Worm (Caenorhabditis elegans) whole organism, L4/young adult: ENCODE results near the gene D1054.10.

Experiments used
- W03F9.2 ChIP-seq: fragments of 150-350 bp; optimal IDR thresholded peaks from 2 replicates; lab custom pipeline; 2014; ENCODE audit warnings: missing biosample characterization, missing genetic modification characterization
- dao-5 ChIP-seq: sonication (generic microtip); optimal IDR thresholded peaks from 2 replicates; lab custom pipeline; 2016; ENCODE audit warnings: missing genotype, missing genetic modification characterization, moderate library complexity, missing compliant biosample characterization
- him-1 ChIP-seq: sonication (generic microtip); optimal IDR thresholded peaks from 2 replicates; lab custom pipeline; 2016; ENCODE audit warnings: missing genotype, missing genetic modification reagents, missing genetic modification characterization, missing compliant biosample characterization

The D1054.10 gene

DNA sequence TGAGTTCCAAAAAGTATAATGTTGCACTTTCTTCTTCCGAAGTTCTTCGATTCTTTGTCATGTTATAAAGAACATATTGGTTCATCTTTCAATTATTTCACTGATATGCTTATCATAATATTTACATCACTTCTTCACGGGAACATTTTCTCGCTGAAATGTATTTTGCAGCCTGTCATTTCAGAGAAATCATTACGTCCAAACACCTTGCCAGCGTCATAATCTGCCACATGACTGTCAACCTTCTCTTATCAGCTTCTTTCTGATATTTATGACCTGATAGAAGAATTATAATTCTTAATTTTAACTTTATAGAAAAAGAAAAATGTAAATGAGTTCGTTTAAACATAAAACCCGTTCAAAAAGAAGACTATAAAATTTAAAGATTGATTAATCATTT is 9.4 kb upstream of the D1054.10 start:
- TF ChIP-seq W03F9.2 (tag; lab: Kevin White, UChicago) = peak; percentile 1
- no peak for TF ChIP-seq dao-5 (tag; lab: Kevin White, UChicago)

DNA sequence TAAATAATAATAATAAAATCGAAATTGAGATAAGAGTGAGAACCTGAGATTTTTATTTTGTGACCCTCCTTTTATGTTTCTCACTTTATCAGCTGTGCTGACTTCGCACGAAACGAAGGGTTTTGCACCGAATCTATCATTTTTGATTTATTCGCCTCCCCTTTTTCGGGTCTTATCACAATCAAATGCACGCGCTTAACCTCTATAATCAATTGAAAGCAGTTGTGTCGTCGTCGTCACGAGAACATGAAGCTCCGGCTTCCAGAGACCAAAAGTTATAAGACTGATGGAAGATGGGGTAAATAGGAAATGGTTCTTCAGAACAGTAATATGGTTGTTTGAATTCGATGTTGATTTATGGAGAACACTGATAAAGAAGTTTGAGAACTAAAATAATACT is 8.5 kb upstream of the D1054.10 start, which contains the start of gene D1054.18:
D1054.18 (minus strand) TSS at position 45 of the 400 bp plus-strand sequence.
- TF ChIP-seq dao-5 (tag; lab: Kevin White, UChicago) (no peak), him-1 (tag; lab: Kevin White, UChicago) (no peak), W03F9.2 (tag; lab: Kevin White, UChicago) (no peak)

DNA sequence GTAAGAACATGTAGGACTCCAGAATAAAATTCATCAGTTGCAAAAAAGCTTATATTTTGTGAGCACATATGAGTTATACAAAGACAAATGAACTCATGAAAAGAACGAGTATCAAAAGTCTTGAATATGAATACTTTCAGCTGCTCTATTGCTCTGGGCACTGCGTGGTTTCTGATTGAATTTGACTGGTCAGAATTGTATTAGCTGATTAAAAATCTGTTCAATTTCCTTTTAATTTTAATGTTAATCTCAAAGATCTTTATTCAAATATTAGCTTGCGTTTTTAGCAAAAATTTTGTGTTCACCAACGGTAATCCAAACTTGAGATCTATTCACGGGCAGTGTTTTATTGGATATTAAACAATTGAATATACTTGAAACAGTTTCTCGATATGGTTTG is 5.4 kb upstream of the D1054.10 start, which contains the start of gene srh-184:
srh-184 (minus strand) TSS at position 101 of the 400 bp plus-strand sequence.
- TF ChIP-seq W03F9.2 (tag; lab: Kevin White, UChicago) (no peak), dao-5 (tag; lab: Kevin White, UChicago) (no peak), him-1 (tag; lab: Kevin White, UChicago) (no peak)

DNA sequence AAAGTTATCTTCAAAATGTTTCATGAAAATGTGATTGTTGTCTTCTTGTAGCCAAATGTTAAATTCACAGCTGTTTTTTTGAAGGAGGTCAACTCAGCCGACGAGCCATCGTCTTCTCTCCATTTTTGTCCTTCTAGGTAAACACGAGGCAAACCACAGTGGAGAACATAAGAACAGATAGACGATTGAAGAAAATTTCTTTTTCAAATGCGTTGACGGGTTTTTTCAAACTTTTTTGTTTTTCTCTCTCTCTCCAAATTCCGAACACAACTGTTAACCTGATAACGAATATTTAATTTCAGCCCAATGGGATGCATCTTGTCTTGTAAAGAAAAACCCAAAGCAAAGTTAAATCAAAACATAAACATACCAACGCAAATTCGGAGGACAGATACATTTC is 2.8 kb upstream of the D1054.10 start, which contains the start of gene D1054.19:
D1054.19 (plus strand) TSS at position 301 of the 400 bp plus-strand sequence.
- TF ChIP-seq W03F9.2 (tag; lab: Kevin White, UChicago) = no peak
- TF ChIP-seq him-1 (tag; lab: Kevin White, UChicago) = no peak
- no peak for TF ChIP-seq dao-5 (tag; lab: Kevin White, UChicago)

DNA sequence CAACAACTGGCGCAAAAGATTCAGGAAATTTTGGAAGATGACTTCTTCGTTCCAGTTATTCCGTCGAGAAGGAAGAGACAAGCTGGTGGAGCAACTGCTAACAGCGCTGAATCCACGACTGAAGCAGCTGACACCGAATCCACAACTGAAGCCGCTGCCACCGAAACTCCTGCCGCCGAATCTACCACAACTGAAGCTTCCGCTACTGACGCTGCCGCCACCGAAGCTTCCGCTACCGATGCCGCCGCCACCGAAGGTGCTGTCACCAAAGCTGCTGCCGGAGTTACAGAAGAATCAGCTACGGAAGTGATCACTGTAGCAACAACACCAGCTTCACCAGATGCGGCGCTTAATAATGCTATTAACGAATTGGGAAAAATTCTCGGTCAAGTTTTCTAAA is 1.8 kb upstream of the D1054.10 start:
- no peak for TF ChIP-seq him-1 (tag; lab: Kevin White, UChicago)
- TF ChIP-seq W03F9.2 (tag; lab: Kevin White, UChicago) = no peak
- TF ChIP-seq dao-5 (tag; lab: Kevin White, UChicago) = no peak

DNA sequence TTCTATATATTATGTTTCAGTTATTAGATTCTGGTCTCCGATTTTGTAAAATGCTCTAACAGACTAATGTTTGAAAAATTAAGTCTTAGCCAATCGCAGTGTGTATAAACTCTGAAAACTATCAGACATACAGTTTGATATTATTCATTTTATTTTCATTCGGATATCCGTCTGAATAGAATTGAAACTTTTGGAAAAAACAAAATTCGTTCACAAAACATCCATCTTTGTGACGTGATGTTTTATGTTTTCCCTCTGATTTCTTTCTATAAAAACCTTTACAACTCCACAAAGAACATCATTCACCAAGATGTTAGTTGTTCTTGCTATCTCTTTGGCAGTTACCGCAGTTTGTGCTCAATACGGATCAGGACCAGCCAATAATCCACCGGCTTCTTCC is 823 bp upstream of the D1054.10 start, which contains the start of gene ule-3:
ule-3 (plus strand) TSS at position 301 of the 400 bp plus-strand sequence.
- TF ChIP-seq W03F9.2 (tag; lab: Kevin White, UChicago) (no peak), dao-5 (tag; lab: Kevin White, UChicago) (no peak), him-1 (tag; lab: Kevin White, UChicago) (no peak)

DNA sequence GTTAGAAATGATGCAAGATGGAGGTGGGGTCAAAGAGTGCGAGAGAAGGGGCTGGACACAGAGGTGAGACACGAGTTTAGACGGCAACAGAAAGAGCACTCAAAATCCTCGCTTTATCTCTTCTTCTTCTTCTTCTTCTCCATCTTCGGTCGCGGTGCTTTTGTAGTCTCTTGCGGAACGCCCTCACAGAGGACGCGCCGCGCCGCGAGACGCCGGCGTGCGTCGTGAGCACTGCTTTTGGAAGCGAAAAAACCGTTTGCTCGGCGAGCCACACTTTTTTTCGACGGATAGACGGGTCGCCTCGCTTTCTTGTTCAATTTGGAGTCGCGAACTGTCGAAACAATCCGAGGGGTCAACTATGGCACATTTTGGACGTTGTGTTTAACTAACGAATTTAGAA is 1.8 kb downstream of the D1054.10 start, which contains the start of gene D1054.9:
D1054.9 (minus strand) TSS at position 137 of the 400 bp plus-strand sequence.
- TF ChIP-seq him-1 (tag; lab: Kevin White, UChicago) = no peak
- TF ChIP-seq dao-5 (tag; lab: Kevin White, UChicago) = no peak
- no peak for TF ChIP-seq W03F9.2 (tag; lab: Kevin White, UChicago)

DNA sequence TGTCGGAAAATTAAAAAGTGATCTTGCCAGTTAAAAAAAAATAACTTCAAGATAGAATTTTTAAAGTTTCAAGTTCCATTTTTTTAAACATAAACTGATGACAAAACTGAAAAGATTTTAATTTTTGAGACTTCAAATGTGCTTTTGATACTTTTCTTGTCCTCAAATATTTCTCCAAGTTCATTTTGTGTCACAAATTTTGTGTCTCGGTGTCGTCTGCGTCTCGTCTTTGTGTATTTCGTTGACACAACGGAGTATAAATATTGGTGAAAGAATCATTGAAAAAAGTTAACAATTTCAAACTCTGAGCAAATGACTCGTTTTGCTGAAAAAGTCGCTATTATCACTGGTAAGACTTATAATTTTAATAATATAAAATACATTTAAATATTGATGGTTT is 8.7 kb downstream of the D1054.10 start, which contains the start of gene D1054.8:
D1054.8 (plus strand) TSS at position 301 of the 400 bp plus-strand sequence.
- TF ChIP-seq him-1 (tag; lab: Kevin White, UChicago) (no peak), W03F9.2 (tag; lab: Kevin White, UChicago) (no peak), dao-5 (tag; lab: Kevin White, UChicago) (no peak)

DNA sequence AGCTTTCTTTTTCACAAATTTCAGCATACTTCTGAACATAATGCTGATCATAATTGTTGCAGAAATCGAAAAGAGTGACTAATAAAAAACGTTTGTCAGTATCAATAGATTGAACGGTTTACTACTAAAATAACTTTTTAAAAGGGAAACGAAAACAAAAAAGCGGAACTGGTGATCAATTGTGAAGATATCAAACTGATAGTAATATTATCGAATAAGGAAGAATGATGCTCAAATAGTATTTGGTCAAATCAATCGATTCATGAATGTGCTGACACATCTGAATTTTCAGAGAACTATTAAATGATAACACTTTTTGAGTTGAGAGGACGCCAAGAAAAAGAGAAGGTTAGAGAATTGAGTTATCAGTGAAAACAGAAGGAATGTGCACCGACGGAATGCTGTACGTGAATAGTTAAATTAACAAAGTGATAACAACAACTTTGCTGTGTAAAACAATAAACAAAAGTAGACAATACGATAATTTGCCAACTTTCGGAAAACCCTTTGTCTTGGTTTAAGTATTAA is 16.1 kb downstream of the D1054.10 start, which contains the start of gene D1054.5:
D1054.5 (minus strand) TSS at position 51 of the 528 bp plus-strand sequence.
- TF ChIP-seq him-1 (tag; lab: Kevin White, UChicago) (no peak), dao-5 (tag; lab: Kevin White, UChicago) (no peak), W03F9.2 (tag; lab: Kevin White, UChicago) (no peak)

DNA sequence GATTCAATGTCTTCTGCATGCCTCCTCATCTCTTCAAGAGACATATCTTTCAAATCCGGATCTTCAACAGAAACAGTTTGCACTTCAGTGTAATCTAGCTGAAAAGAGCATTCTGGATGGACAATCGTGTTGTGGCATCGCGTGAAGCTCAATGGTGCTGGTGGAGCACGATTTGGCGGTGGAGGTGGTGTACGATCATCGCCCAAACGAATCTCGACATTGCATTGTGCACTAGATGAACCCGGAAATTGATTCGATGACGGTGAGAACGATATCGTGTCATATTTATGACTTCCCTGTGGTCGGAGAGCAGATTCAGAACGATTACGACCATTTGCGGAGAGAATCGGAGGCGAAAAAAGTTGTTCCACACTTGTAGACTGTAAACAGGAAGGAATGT is 19.5 kb downstream of the D1054.10 start:
- no peak for TF ChIP-seq W03F9.2 (tag; lab: Kevin White, UChicago)
- TF ChIP-seq dao-5 (tag; lab: Kevin White, UChicago) = no peak
- TF ChIP-seq him-1 (tag; lab: Kevin White, UChicago) = no peak

DNA sequence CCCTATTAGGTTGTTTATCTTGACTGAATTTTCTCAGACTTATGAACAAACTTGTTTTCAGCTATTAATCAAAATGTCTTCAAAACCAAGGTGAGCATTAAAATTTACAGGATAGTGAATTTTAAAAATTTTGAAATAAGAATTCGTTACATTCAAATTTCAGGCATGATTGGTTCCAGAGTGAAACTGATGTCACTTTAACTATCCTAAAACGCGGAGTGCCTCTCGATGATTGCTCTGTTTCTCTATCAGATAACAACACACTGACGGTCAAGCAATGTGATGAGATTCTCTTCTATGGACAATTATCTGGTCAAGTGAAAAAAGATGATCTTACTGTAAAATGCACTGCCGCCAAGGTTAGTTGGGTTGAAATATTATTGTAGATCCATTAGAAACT is 21.3 kb downstream of the D1054.10 start, which contains the start of gene D1054.3:
D1054.3 (plus strand) TSS at position 62 of the 400 bp plus-strand sequence.
- TF ChIP-seq dao-5 (tag; lab: Kevin White, UChicago) (no peak), him-1 (tag; lab: Kevin White, UChicago) (no peak), W03F9.2 (tag; lab: Kevin White, UChicago) (no peak)

DNA sequence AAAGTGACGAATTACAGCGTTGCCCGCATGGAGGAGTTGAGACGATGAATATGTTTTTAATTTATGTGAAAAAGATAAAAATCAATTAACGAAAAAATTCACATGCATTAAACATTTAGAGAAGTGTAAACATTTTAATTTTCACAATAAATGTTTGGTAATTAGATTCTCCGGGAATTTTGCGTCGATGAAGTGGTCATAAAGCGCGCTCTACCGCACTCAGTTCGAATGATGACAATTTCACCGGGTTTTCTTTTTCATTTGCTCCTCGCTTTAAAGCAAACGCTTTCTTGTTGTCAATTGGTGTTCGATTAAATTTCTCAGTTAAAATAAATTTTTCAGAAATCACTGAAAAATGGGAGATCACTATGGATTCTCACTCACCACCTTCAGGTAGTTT is 22.6 kb downstream of the D1054.10 start, which contains the start of the genes D1054.1 and pas-2:
D1054.1 (minus strand) TSS at position 192 of the 400 bp plus-strand sequence.
pas-2 (plus strand) TSS at position 343 of the 400 bp plus-strand sequence.
- TF ChIP-seq W03F9.2 (tag; lab: Kevin White, UChicago) (peak; percentile 48), dao-5 (tag; lab: Kevin White, UChicago) (no peak)

DNA sequence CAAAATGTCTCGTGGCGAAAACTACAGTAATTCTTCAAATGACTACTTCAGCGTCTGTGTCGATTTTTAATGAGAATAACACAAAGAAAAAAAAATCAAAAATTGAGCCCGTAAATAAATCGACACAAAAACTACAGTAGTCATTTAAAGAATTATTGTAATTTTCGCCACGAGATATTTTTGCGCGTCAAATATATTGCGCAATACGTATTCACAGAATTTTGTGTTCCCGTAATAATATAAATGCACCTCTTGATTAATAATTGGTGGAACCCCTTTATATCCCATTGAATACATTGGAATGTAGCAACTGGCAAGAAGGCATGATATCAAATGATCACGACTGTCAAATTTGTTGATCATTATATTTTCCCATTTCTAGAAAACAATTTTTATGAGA is 23.8 kb downstream of the D1054.10 start:
- TF ChIP-seq dao-5 (tag; lab: Kevin White, UChicago) (no peak), him-1 (tag; lab: Kevin White, UChicago) (no peak), W03F9.2 (tag; lab: Kevin White, UChicago) (no peak)

DNA sequence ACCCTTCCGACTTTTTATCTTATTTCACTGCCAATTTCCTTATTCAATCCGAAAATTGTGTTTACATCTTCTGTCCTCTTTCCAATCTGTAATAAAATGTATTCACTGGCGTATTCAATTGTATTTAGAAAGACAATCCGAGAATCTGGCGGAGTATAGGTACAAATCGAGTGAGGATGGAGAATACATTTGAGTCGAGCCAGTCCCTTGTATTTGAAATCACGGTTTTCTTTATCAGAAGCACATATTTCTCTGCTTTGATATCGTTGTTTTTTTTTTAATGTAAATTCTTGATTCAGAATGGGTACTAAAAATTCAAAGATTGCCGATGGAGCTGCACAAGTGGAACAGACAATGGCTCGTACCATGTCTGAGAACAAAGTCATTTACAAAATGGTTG is 28.6 kb downstream of the D1054.10 start, which contains the start of gene ocr-1:
ocr-1 (plus strand) TSS at position 301 of the 400 bp plus-strand sequence.
- TF ChIP-seq dao-5 (tag; lab: Kevin White, UChicago) = no peak
